Worm (Caenorhabditis elegans) whole organism, L4 larva: Measurements from ENCODE around the gene mapk-15.

Source experiments
- F26F4.8 ChIP-seq: fragments of 200-800 bp; sonication (Bioruptor generic); conservative IDR thresholded peaks from 2 replicates; pipeline ENCODE4 v1.3.6; 2022; ENCODE audit warnings: missing genetic modification characterization, missing compliant biosample characterization
- R02D3.7 ChIP-seq: fragments of 150-350 bp; sonication (generic microtip); optimal IDR thresholded peaks from 3 replicates; lab custom pipeline; 2014; ENCODE audit warnings: missing biosample characterization, missing genetic modification characterization
- aha-1 ChIP-seq: fragments of 150-350 bp; peaks from one replicate; lab custom pipeline; 2014; ENCODE audit warnings: missing biosample characterization, missing genetic modification characterization
- daf-12 ChIP-seq: fragments of 150-350 bp; optimal IDR thresholded peaks from 2 replicates; lab custom pipeline; 2014; ENCODE audit warnings: missing biosample characterization, missing genetic modification reagents, missing genetic modification characterization
- dmd-9 ChIP-seq: fragments of 200-800 bp; sonication (Bioruptor generic); IDR thresholded peaks from 2 replicates; pipeline ENCODE4 v1.3.6; 2022; ENCODE audit warnings: missing genetic modification reagents, missing genetic modification characterization, missing compliant biosample characterization
- dve-1 ChIP-seq: sonication (generic microtip); optimal IDR thresholded peaks from 2 replicates; lab custom pipeline; 2017; ENCODE audit warnings: antibody characterized with exemption, mild to moderate bottlenecking, missing genetic modification characterization, missing compliant biosample characterization; ENCODE audit not compliant: insufficient read depth
- egl-27 ChIP-seq: sonication (generic microtip); optimal IDR thresholded peaks from 3 replicates; lab custom pipeline; 2017; ENCODE audit warnings: missing biosample characterization, missing genetic modification reagents, missing genetic modification characterization
- hlh-11 ChIP-seq: fragments of 200-800 bp; sonication (Bioruptor generic); optimal IDR thresholded peaks from 2 replicates; lab custom pipeline; 2018; ENCODE audit warnings: mild to moderate bottlenecking, missing genetic modification characterization, missing compliant biosample characterization
- hmg-1.1 ChIP-seq: fragments of 200-800 bp; sonication (Bioruptor generic); IDR thresholded peaks from 2 replicates; pipeline ENCODE4 v1.3.6; 2022; ENCODE audit warnings: missing genetic modification reagents, missing genetic modification characterization, missing compliant biosample characterization
- lin-38 ChIP-seq: fragments of 200-800 bp; sonication (Bioruptor generic); IDR thresholded peaks from 2 replicates; pipeline ENCODE4 v1.3.6; 2022; ENCODE audit warnings: missing genetic modification reagents, missing genetic modification characterization, missing compliant biosample characterization
- mxl-3 ChIP-seq: fragments of 200-800 bp; sonication (Bioruptor generic); optimal IDR thresholded peaks from 2 replicates; lab custom pipeline; 2018; ENCODE audit warnings: mild to moderate bottlenecking, missing genetic modification characterization, missing compliant biosample characterization
- nhr-11 ChIP-seq: fragments of 150-350 bp; optimal IDR thresholded peaks from 2 replicates; lab custom pipeline; 2014; ENCODE audit warnings: missing biosample characterization, missing genetic modification characterization
- nhr-28 ChIP-seq: fragments of 150-350 bp; optimal IDR thresholded peaks from 2 replicates; lab custom pipeline; 2014; ENCODE audit warnings: missing biosample characterization, missing genetic modification characterization
- nhr-48 ChIP-seq: sonication (generic microtip); optimal IDR thresholded peaks from 2 replicates; lab custom pipeline; 2016; ENCODE audit warnings: mild to moderate bottlenecking, missing genetic modification characterization, missing compliant biosample characterization
- pha-4 ChIP-seq, 2 experiments: fragments of 150-350 bp in 1 of 2; fragments of 200-800 bp in 1 of 2; sonication (Bioruptor generic) in 1 of 2; IDR thresholded peaks in 1 of 2; optimal IDR thresholded peaks in 1 of 2; 2 replicates each; pipeline versions ENCODE4 v1.3.6 to Lab custom; 2014 to 2022; ENCODE audit warnings: missing genetic modification characterization in 2 of 2, missing genetic modification reagents in 2 of 2, missing biosample characterization in 1 of 2, missing compliant biosample characterization in 1 of 2
- pqm-1 ChIP-seq: sonication (generic microtip); optimal IDR thresholded peaks from 2 replicates; lab custom pipeline; 2017; ENCODE audit warnings: missing biosample characterization, missing genetic modification characterization
- sdz-12 ChIP-seq: fragments of 200-800 bp; sonication (Bioruptor generic); optimal IDR thresholded peaks from 2 replicates; lab custom pipeline; 2018; ENCODE audit warnings: mild to moderate bottlenecking, missing genetic modification characterization, missing compliant biosample characterization
- unc-39 ChIP-seq: sonication (generic microtip); optimal IDR thresholded peaks from 2 replicates; lab custom pipeline; 2017; ENCODE audit warnings: missing biosample characterization, missing genetic modification characterization
- unc-62 ChIP-seq, 3 experiments: fragments of 150-350 bp in 1 of 3; sonication (generic microtip); optimal IDR thresholded peaks in 2 of 3; peaks in 1 of 3; 1 replicate in 1 of 3; 2 replicates in 2 of 3; lab custom pipeline; 2014 to 2017; ENCODE audit warnings: missing biosample characterization in 3 of 3, missing genetic modification characterization in 3 of 3, missing genetic modification reagents in 3 of 3, missing genotype in 1 of 3
- zfp-2 ChIP-seq: sonication (generic microtip); optimal IDR thresholded peaks from 2 replicates; lab custom pipeline; 2016; ENCODE audit warnings: mild to moderate bottlenecking, missing genetic modification characterization, missing compliant biosample characterization

mapk-15 gene

DNA sequence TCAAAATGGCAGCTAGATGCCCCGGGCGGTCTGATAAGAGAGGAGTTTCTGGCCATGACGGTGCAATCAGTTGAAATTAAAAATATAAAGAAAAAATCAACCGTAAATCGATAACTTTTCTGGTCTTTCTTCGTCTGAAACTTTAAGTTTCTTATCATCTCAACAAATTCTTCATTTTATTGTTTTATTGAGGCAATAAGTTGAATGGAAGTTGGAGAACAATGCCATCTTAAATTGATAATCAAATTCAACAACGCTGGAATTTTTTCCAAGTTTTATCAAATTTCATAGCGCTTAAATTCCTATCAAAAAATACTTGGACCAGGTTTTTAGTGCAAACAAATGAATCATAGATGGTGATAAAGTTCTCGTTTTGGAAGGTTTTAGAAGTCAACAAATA lies 49.3 kb downstream of the mapk-15 start (continued):
- peak; percentile 40 for TF ChIP-seq nhr-28 (tag; lab: Kevin White, UChicago)
- TF ChIP-seq mxl-3: no peak
- 0 out of 2 replicates have a peak, but pooled peaks have one; percentile 16 for TF ChIP-seq pha-4 (GFP tag; IDR thresholded peaks at IDR 0.05; lab: Robert Waterston, UW)
- no peak for TF ChIP-seq pha-4 (tag; optimal IDR thresholded peaks at IDR 0.05; lab: Kevin White, UChicago)
- no peak for TF ChIP-seq egl-27
- no peak for TF ChIP-seq R02D3.7 (tag; lab: Kevin White, UChicago)
- TF ChIP-seq sdz-12 (GFP tag; lab: Kevin White, UChicago): no peak
- no peak for TF ChIP-seq nhr-11 (tag; lab: Kevin White, UChicago)
- no peak for TF ChIP-seq hmg-1.1 (GFP tag; lab: Robert Waterston, UW)
- no peak for TF ChIP-seq unc-39 (tag; lab: Kevin White, UChicago)
- no peak for TF ChIP-seq lin-38
- no peak for TF ChIP-seq dmd-9 (GFP tag; lab: Robert Waterston, UW)
- no peak for TF ChIP-seq zfp-2 (tag; lab: Kevin White, UChicago)
- peak; percentile 96 for TF ChIP-seq pqm-1 (tag; lab: Kevin White, UChicago)
- no peak for TF ChIP-seq daf-12 (tag; lab: Kevin White, UChicago)
- peak; percentile 52 for TF ChIP-seq dve-1 (tag; lab: Kevin White, UChicago)
- peak; percentile 24 for TF ChIP-seq nhr-48
- TF ChIP-seq hlh-11: peak; percentile 10
- TF ChIP-seq, all 104 proteins: peak for 13

- peak; percentile 21 for TF ChIP-seq aha-1
- TF ChIP-seq zfp-2 (tag; lab: Kevin White, UChicago): no peak
Measured at ce11 chrIII:6118320-6118719, 50.7 kb downstream of the mapk-15 start, which contains the start of gene kin-18. Gene kin-18, plus strand, starts transcription at chrIII:6118620.

- TF ChIP-seq unc-62 (GFP tag; optimal IDR thresholded peaks at IDR 0.05 in 1 of 2; lab: Kevin White, UChicago) (peak in 1 of 2 experiments; percentile 71), unc-62 (tag; optimal IDR thresholded peaks at IDR 0.05; lab: Kevin White, UChicago) (no peak), F26F4.8 (GFP tag; lab: Robert Waterston, UW) (no peak)
Measured at ce11 chrIII:6120990-6121389, 53.3 kb downstream of the mapk-15 start.
